Worm (Caenorhabditis elegans): ENCODE measurements around the gene T24H7.8.

- TF ChIP-seq him-1 (tag; optimal IDR thresholded peaks at IDR 0.05) (no peak), W03F9.2 (tag; optimal IDR thresholded peaks at IDR 0.05) (no peak)
Observed at ce11 chrII:6230116-6230515, 11.7 kb upstream of the T24H7.8 start.
